Worm (Caenorhabditis elegans) whole organism, L4 larva: ENCODE data around the gene T13F2.4.
"Not testable (repeated sequence)": the region's sequence is repeated elsewhere in the genome, so short reads cannot be mapped to it uniquely, and the experiment has no call there.

Source experiments
- F49E8.2 ChIP-seq: sonication (generic microtip); optimal IDR thresholded peaks from 2 replicates; lab custom pipeline; 2016; ENCODE audit warnings: missing compliant biosample characterization, mild to moderate bottlenecking, missing genetic modification characterization, borderline replicate concordance
- T20F7.1 ChIP-seq: fragments of 200-800 bp; sonication (Bioruptor generic); optimal IDR thresholded peaks from 2 replicates; lab custom pipeline; 2018; ENCODE audit warnings: mild to moderate bottlenecking, missing genetic modification characterization, missing compliant biosample characterization
- Y105C5A.15 ChIP-seq: fragments of 200-800 bp; sonication (Bioruptor generic); IDR thresholded peaks from 2 replicates; pipeline ENCODE4 v1.3.6; 2022; ENCODE audit warnings: missing genetic modification characterization, missing compliant biosample characterization
- ZK337.2 ChIP-seq: fragments of 200-800 bp; sonication (Bioruptor generic); IDR thresholded peaks from 2 replicates; pipeline ENCODE4 v1.3.6; 2022; ENCODE audit warnings: missing genetic modification reagents, missing genetic modification characterization, missing compliant biosample characterization
- ces-1 ChIP-seq: fragments of 150-350 bp; sonication (generic microtip); optimal IDR thresholded peaks from 4 replicates; lab custom pipeline; 2014; ENCODE audit warnings: missing biosample characterization, missing genetic modification reagents, missing genetic modification characterization
- hlh-30 ChIP-seq: sonication (generic microtip); optimal IDR thresholded peaks from 2 replicates; lab custom pipeline; 2017; ENCODE audit warnings: antibody characterized with exemption, mild to moderate bottlenecking, missing genetic modification characterization, missing compliant biosample characterization; ENCODE audit not compliant: insufficient read depth
- lim-7 ChIP-seq: fragments of 200-800 bp; sonication (Bioruptor generic); IDR thresholded peaks from 2 replicates; pipeline ENCODE4 v1.3.6; 2022; ENCODE audit warnings: missing genetic modification characterization, missing compliant biosample characterization
- nhr-102 ChIP-seq: sonication (generic microtip); optimal IDR thresholded peaks from 2 replicates; lab custom pipeline; 2016; ENCODE audit warnings: mild to moderate bottlenecking, missing genetic modification characterization, moderate library complexity, missing compliant biosample characterization
- nhr-11 ChIP-seq: fragments of 150-350 bp; optimal IDR thresholded peaks from 2 replicates; lab custom pipeline; 2014; ENCODE audit warnings: missing biosample characterization, missing genetic modification characterization
- nhr-237 ChIP-seq: sonication (generic microtip); optimal IDR thresholded peaks from 2 replicates; lab custom pipeline; 2017; ENCODE audit warnings: missing biosample characterization, missing genetic modification characterization
- nhr-42 ChIP-seq: fragments of 200-800 bp; sonication (Bioruptor generic); IDR thresholded peaks from 2 replicates; pipeline ENCODE4 v1.3.6; 2022; ENCODE audit warnings: missing genetic modification characterization, missing compliant biosample characterization
- nhr-76 ChIP-seq: fragments of 150-350 bp; optimal IDR thresholded peaks from 2 replicates; lab custom pipeline; 2014; ENCODE audit warnings: missing biosample characterization, missing genetic modification characterization
- nhr-77 ChIP-seq: fragments of 150-350 bp; optimal IDR thresholded peaks from 2 replicates; lab custom pipeline; 2014; ENCODE audit warnings: missing biosample characterization, missing genetic modification characterization

DNA sequence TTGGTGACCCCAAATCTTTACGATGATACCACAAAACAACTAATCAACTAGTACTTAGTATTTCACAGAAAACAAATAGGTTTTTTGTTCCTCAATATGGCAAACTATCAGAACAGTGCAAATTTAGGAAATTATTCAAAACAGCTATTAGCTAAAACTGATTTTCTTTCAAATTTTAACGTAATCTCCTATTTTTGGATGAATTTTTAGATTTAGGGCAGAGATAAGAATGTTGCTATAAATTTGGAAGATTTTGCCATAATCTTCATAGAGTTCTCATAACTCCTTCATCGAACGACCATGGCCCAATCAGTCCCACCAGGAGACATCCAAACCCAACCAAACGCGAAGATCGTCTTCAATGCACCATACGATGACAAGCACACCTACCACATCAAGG is 47.8 kb downstream of the T13F2.4 start, which contains the start of gene msp-10:
- not testable (repeated sequence) for TF ChIP-seq nhr-11 (tag; lab: Kevin White, UChicago); Y105C5A.15 (GFP tag; lab: Robert Waterston, UW); T20F7.1 (GFP tag; lab: Kevin White, UChicago); F49E8.2; ces-1 (GFP tag; lab: Kevin White, UChicago); hlh-30 (tag; lab: Kevin White, UChicago); nhr-76 (tag; lab: Kevin White, UChicago); nhr-237 (tag; lab: Kevin White, UChicago); nhr-102 (tag; lab: Kevin White, UChicago); nhr-77 (tag; lab: Kevin White, UChicago); nhr-42 (GFP tag; lab: Robert Waterston, UW); ZK337.2 (GFP tag; lab: Robert Waterston, UW); lim-7 (GFP tag; lab: Robert Waterston, UW)
